Fruit fly (Drosophila melanogaster): ENCODE measurements around the gene Mulk.

Mulk gene

DNA sequence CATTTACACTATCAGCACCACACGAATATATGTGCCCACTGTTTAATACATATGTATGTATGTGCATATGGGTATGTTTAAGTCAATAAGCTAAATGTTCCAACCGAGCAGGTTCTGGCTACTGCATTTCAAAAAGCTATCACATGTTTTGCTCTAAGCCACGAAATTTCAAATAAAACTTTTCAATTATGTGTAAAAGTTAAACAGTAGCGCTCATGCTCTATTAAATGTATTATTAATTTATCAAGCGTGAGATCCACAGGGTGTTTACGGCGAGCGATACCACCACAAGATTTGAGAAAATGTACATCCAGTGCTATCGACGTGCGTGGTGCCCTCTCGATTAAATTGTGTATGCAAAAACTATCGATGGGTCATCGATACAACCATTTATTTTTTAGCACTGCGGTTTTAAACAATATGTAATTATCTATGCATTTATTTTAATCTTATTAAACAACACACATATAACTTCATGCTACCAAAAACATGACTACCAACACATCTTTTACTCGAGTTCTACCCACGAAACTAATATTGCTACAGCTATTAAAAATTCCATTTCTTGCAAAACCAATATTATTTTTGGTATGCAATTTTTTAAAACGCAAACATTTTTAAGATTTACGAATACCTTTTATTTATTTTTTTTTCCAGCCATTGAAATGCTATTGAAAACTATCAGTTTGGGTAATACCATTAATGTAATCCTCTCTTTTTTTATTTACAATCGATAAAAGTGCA lies 8.9 kb upstream of the Mulk start, which contains the start of gene Pten (continued):
- TF ChIP-seq run (tag; optimal IDR thresholded peaks at IDR 0.05) (no peak), Rfx (GFP tag; IDR thresholded peaks at IDR 0.05) (no peak; the same call in 1 of the 2 replicates), CG12299 (tag; optimal IDR thresholded peaks at IDR 0.05) (peak; percentile 53), CG11723 (GFP tag; optimal IDR thresholded peaks at IDR 0.05) (no peak), Hsf (GFP tag; optimal IDR thresholded peaks at IDR 0.05) (peak; percentile 63), sisA (GFP tag; IDR thresholded peaks at IDR 0.05) (no peak), CG2120 (GFP tag; optimal IDR thresholded peaks at IDR 0.05) (peak; percentile 37), HLH3B (GFP tag; IDR thresholded peaks at IDR 0.05) (no peak), CG18476 (GFP tag; optimal IDR thresholded peaks at IDR 0.05) (peak; percentile 68), slp2 (GFP tag; optimal IDR thresholded peaks at IDR 0.05) (peak; percentile 66), tup (GFP tag; optimal IDR thresholded peaks at IDR 0.05) (no peak), oc (tag; optimal IDR thresholded peaks at IDR 0.05) (no peak), rib (GFP tag; IDR thresholded peaks at IDR 0.05) (no peak), CG8388 (GFP tag; optimal IDR thresholded peaks at IDR 0.05) (peak; percentile 66), CG1647 (GFP tag; optimal IDR thresholded peaks at IDR 0.05) (peak; percentile 38), Hmr (GFP tag; optimal IDR thresholded peaks at IDR 0.05) (no peak), CG16779 (GFP tag; IDR thresholded peaks at IDR 0.05) (no peak), CG6654 (GFP tag; optimal IDR thresholded peaks at IDR 0.05) (no peak), CG34422 (GFP tag; IDR thresholded peaks at IDR 0.05) (0 out of 3 replicates have a peak, but pooled peaks have one; percentile 19), CG8290 (GFP tag; optimal IDR thresholded peaks at IDR 0.05) (no peak), CG8290 (tag; optimal IDR thresholded peaks at IDR 0.05) (peak in 1 of 2 experiments; percentile 12), CrebB (tag; optimal IDR thresholded peaks at IDR 0.05) (no peak), maf-S (GFP tag; optimal IDR thresholded peaks at IDR 0.05) (peak; percentile 64), BtbVII (GFP tag; optimal IDR thresholded peaks at IDR 0.05) (peak; percentile 38), zfh1 (GFP tag; IDR thresholded peaks at IDR 0.05) (peak; percentile 58; the same call in 2 of the 3 replicates), CG14710 (tag; optimal IDR thresholded peaks at IDR 0.05) (peak; percentile 90), CG31365 (tag; optimal IDR thresholded peaks at IDR 0.05) (no peak), CG7271 (tag; optimal IDR thresholded peaks at IDR 0.05) (peak; percentile 16), Sry-β (GFP tag; optimal IDR thresholded peaks at IDR 0.05) (peak; percentile 11), zen (tag; optimal IDR thresholded peaks at IDR 0.05) (peak; percentile 77), CG10366 (GFP tag; IDR thresholded peaks at IDR 0.05) (peak; percentile 54), br (optimal IDR thresholded peaks at IDR 0.05) (no peak), Hey (tag; optimal IDR thresholded peaks at IDR 0.05) (no peak), Elba2 (GFP tag; optimal IDR thresholded peaks at IDR 0.05) (peak; percentile 12), CG3281 (GFP tag; optimal IDR thresholded peaks at IDR 0.05) (peak; percentile 59), bcd (GFP tag; optimal IDR thresholded peaks at IDR 0.05) (no peak), danr (GFP tag; IDR thresholded peaks at IDR 0.05) (no peak), wdn (GFP tag; IDR thresholded peaks at IDR 0.05) (0 out of 2 replicates have a peak, but pooled peaks have one; percentile 21), eve (GFP tag; optimal IDR thresholded peaks at IDR 0.05) (peak in 1 of 2 experiments; percentile 8), seq (GFP tag; IDR thresholded peaks at IDR 0.05) (0 out of 2 replicates have a peak, but pooled peaks have one; percentile 35), mirr (GFP tag; optimal IDR thresholded peaks at IDR 0.05) (no peak), dan (GFP tag; IDR thresholded peaks at IDR 0.05) (no peak), Dip2 (GFP tag; IDR thresholded peaks at IDR 0.05) (no peak), Med (GFP tag) (peak; percentile 94), ERR (GFP tag; optimal IDR thresholded peaks at IDR 0.05) (peak; percentile 9), CG6175 (GFP tag; IDR thresholded peaks at IDR 0.05) (no peak), CG3163 (GFP tag; optimal IDR thresholded peaks at IDR 0.05) (peak; percentile 27), ftz-f1 (GFP tag; optimal IDR thresholded peaks at IDR 0.05) (no peak), nom (GFP tag; optimal IDR thresholded peaks at IDR 0.05) (peak; percentile 29), CG5245 (GFP tag; optimal IDR thresholded peaks at IDR 0.05) (peak; percentile 60), amos (GFP tag; IDR thresholded peaks at IDR 0.05; ENCODE audit: partially characterized antibody) (peak; percentile 90; the same call in 1 of the 2 replicates)

All from whole organism, embryonic.